Fruit fly (Drosophila melanogaster) whole organism: Measurements from ENCODE around the gene eIF3a.

ENCODE experiments used
- CG8478 ChIP-seq: fragments of >200 bp; optimal IDR thresholded peaks from 2 replicates; lab custom pipeline; 2018; ENCODE audit warnings: inconsistent platforms
- Dll ChIP-seq: fragments of >200 bp; optimal IDR thresholded peaks from 2 replicates; lab custom pipeline; 2017
- EcR ChIP-seq, 2 experiments: fragments of >200 bp; optimal IDR thresholded peaks; 2 replicates each; lab custom pipeline; 2017; ENCODE audit warnings: missing biosample characterization in 2 of 2, missing genetic modification characterization in 2 of 2, missing genetic modification reagents in 2 of 2
- pan ChIP-seq: fragments of >200 bp; optimal IDR thresholded peaks from 2 replicates; lab custom pipeline; 2017
- psq ChIP-seq: fragments of >200 bp; optimal IDR thresholded peaks from 2 replicates; lab custom pipeline; 2017
- usp ChIP-seq: fragments of >200 bp; optimal IDR thresholded peaks from 2 replicates; lab custom pipeline; 2017; ENCODE audit warnings: missing biosample characterization, missing genetic modification characterization, mixed read lengths

DNA sequence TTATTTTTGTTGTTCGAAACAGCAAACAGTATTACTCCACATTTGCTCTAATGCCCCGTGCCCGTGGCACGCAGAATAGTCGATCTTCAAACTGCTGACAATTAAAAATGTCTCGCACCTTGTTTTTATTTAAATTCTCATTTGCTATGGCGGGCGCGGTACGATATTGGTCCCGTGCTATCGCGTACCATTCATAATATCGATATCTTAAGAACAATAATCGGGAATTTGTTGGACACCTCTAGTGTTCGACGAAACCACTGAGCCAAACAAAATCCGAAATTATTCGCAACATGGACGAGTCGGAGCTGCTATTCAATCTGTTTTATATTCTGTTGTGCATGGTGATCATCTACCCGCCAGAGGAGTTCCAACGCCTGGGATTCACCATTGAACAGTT lies 43.6 kb downstream of the eIF3a start, which contains the start of gene CG14646:
- TF ChIP-seq CG8478 (lab: Kevin White, UChicago) (no peak), pan (no peak), usp (GFP tag; lab: Kevin White, UChicago) (no peak), psq (lab: Kevin White, UChicago) (no peak), Dll (no peak), EcR (GFP tag; optimal IDR thresholded peaks at IDR 0.05; lab: Kevin White, UChicago) (no peak)
